Worm (Caenorhabditis elegans): ENCODE results near the gene idpp-1.
A peak's percentile ranks its signal among the peaks of the same experiment; 100 is the strongest.

idpp-1 gene

DNA sequence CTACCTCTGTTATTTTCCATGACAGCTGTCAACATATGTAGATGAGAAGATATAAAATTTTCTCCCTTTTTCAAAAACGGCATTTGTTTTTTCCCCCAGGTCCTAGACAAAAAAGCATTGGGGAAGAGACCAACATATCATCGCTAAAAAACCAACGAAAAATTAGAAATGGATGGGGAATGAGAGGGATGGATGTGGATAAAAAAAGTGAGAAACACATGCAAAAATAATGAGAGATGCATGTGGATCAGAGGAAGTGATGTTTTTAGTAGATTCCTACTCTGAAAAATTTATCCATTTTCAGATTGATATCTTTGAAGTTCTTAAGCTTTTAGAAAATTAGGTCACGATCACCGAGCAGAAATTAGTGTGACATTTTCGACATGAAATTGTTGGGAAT is 22.0 kb downstream of the idpp-1 start:
- TF ChIP-seq T26A8.4 (GFP tag; IDR thresholded peaks at IDR 0.05), result no peak
- TF ChIP-seq skn-1 (tag; optimal IDR thresholded peaks at IDR 0.05), result no peak
- TF ChIP-seq snpc-1.2 (GFP tag; IDR thresholded peaks at IDR 0.05), result no peak
- TF ChIP-seq lin-13 (GFP tag; optimal IDR thresholded peaks at IDR 0.05), result no peak
- TF ChIP-seq ceh-32 (tag; optimal IDR thresholded peaks at IDR 0.05; ENCODE audit: poor library complexity), result no peak
- no peak for TF ChIP-seq Y48G9A.11 (GFP tag; IDR thresholded peaks at IDR 0.05)

DNA sequence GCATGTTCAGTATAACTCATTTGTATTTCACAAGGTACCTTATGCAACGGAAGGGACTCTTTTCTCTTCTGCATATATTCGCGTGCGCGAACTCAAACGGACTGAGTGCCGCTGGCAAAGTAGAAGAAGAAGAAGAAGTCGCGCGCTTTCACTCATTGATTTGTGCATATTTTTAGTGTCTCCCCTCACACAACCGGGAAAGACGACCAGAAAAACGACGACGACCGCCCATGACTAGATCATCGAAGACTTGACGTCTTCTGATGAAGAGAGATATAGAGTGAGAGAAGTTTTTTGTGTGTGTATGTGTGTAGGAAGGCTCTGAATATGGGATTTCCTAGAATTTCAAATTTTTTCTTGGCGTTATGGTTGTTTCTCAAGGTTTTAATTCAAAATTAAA is 23.9 kb downstream of the idpp-1 start:
- peak; percentile 86 for TF ChIP-seq fkh-10 (GFP tag; optimal IDR thresholded peaks at IDR 0.05)
- TF ChIP-seq F49E8.2 (tag; optimal IDR thresholded peaks at IDR 0.05; ENCODE audit: borderline replicate concordance), result no peak
- peak; percentile 53 for TF ChIP-seq aha-1 (tag)
- TF ChIP-seq aly-2 (tag; optimal IDR thresholded peaks at IDR 0.05), result no peak
- no peak for TF ChIP-seq ceh-28 (tag; optimal IDR thresholded peaks at IDR 0.05)
- no peak for TF ChIP-seq mdt-29 (GFP tag; IDR thresholded peaks at IDR 0.05)
- no peak for TF ChIP-seq dve-1 (tag; optimal IDR thresholded peaks at IDR 0.05; ENCODE audit: insufficient read depth)
- TF ChIP-seq spr-1 (tag; optimal IDR thresholded peaks at IDR 0.05), result no peak
- TF ChIP-seq ctbp-1 (GFP tag; IDR thresholded peaks at IDR 0.05), result 0 out of 2 replicates have a peak, but pooled peaks have one; percentile 32
- no peak for TF ChIP-seq F37D6.2 (tag; optimal IDR thresholded peaks at IDR 0.05)
- TF ChIP-seq nhr-11 (tag; optimal IDR thresholded peaks at IDR 0.05), result no peak
- peak; percentile 13 for TF ChIP-seq hlh-30 (tag; optimal IDR thresholded peaks at IDR 0.05; ENCODE audit: insufficient read depth)
- no peak for TF ChIP-seq daf-8 (GFP tag; IDR thresholded peaks at IDR 0.05)
- TF ChIP-seq daf-19 (GFP tag; conservative IDR thresholded peaks at IDR 0.05), result 0 out of 2 replicates have a peak, but pooled peaks have one; percentile 16
- peak in 1 of 2 experiments; percentile 52 for TF ChIP-seq lsy-2 (tag; optimal IDR thresholded peaks at IDR 0.05)
- no peak for TF ChIP-seq lin-13 (GFP tag; optimal IDR thresholded peaks at IDR 0.05)
- TF ChIP-seq zip-2 (tag; optimal IDR thresholded peaks at IDR 0.05), result no peak
- no peak for TF ChIP-seq pha-4 (GFP tag; IDR thresholded peaks at IDR 0.05)
- TF ChIP-seq pha-4 (tag; optimal IDR thresholded peaks at IDR 0.05), result no peak
- TF ChIP-seq mep-1 (tag; optimal IDR thresholded peaks at IDR 0.05), result peak; percentile 31
- TF ChIP-seq nhr-102 (tag; optimal IDR thresholded peaks at IDR 0.05), result no peak
- no peak for TF ChIP-seq set-16 (GFP tag; IDR thresholded peaks at IDR 0.05)
- peak; percentile 50; the same call in 1 of the 2 replicates for TF ChIP-seq hmg-1.1 (GFP tag; IDR thresholded peaks at IDR 0.05)
- no peak for TF ChIP-seq lin-38 (GFP tag; IDR thresholded peaks at IDR 0.05)
- TF ChIP-seq duxl-1 (tag; optimal IDR thresholded peaks at IDR 0.05; ENCODE audit: poor library complexity), result no peak
- TF ChIP-seq egl-43 (GFP tag; IDR thresholded peaks at IDR 0.05), result 0 out of 2 replicates have a peak, but pooled peaks have one; percentile 25
- TF ChIP-seq rbr-2 (tag; optimal IDR thresholded peaks at IDR 0.05), result peak; percentile 57
- no peak for TF ChIP-seq lir-3 (tag; optimal IDR thresholded peaks at IDR 0.05)
- TF ChIP-seq lin-1 (GFP tag; IDR thresholded peaks at IDR 0.05), result no peak

- TF ChIP-seq F10B5.3 (tag; optimal IDR thresholded peaks at IDR 0.05), result no peak
- peak in 1 of 2 experiments; percentile 71 for TF ChIP-seq unc-62 (GFP tag; optimal IDR thresholded peaks at IDR 0.05 in 1 of 2)
- TF ChIP-seq unc-62 (tag; optimal IDR thresholded peaks at IDR 0.05), result no peak
- TF ChIP-seq lim-7 (GFP tag; IDR thresholded peaks at IDR 0.05), result no peak
These were observed 24.4 kb downstream of the idpp-1 start, which contains the start of gene ptl-1 for ce11 chrIII:764884-765283. ptl-1 (plus strand) TSS chrIII:765184.

DNA sequence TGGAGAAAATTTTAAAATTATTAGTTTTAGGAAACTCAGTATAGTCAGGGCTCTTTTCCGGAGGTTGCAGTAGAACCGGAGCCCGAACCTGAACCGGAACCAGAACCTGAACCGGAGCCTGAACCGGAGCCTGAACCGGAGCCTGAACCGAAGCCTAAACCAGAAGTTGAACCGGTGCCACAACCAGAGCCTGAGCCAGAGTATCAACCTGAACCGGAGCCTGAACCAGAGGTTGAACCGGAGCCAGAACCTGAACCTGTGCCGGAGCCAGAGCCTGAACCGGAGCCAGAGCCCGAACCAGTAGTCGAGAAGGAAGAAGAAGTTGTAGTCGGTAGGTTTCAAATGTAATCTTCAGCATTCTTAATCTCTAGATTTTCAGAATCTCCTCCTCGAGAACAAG is 28.0 kb downstream of the idpp-1 start:
- no peak for TF ChIP-seq dmd-8 (GFP tag; IDR thresholded peaks at IDR 0.05)
- peak; percentile 90 for TF ChIP-seq set-16 (GFP tag; IDR thresholded peaks at IDR 0.05)
- TF ChIP-seq aha-1 (tag), result peak; percentile 28
